Fruit fly (Drosophila melanogaster) whole organism, embryonic: ENCODE data around the gene CG7329.

ENCODE experiments used
- Aef1 ChIP-seq: fragments of 200-800 bp; sonication (Bioruptor generic); IDR thresholded peaks from 3 replicates; pipeline ENCODE4 v1.3.6; 2022; ENCODE audit warnings: missing biosample characterization, missing genetic modification characterization
- Atf6 ChIP-seq: fragments of 200-800 bp; sonication (Bioruptor generic); IDR thresholded peaks from 2 replicates; pipeline ENCODE4 v1.3.6; 2022; ENCODE audit warnings: missing biosample characterization, missing genetic modification characterization
- CG10543 ChIP-seq: fragments of 200-800 bp; sonication (Bioruptor generic); optimal IDR thresholded peaks from 3 replicates; lab custom pipeline; 2017; ENCODE audit warnings: missing biosample characterization, mild to moderate bottlenecking, missing genetic modification characterization, moderate library complexity
- CG12391 ChIP-seq: fragments of 200-800 bp; sonication (Bioruptor generic); optimal IDR thresholded peaks from 3 replicates; lab custom pipeline; 2018; ENCODE audit warnings: missing biosample characterization, mild to moderate bottlenecking, missing genetic modification characterization, moderate library complexity
- CG13123 ChIP-seq: fragments of 200-800 bp; sonication (Bioruptor generic); optimal IDR thresholded peaks from 2 replicates; lab custom pipeline; 2016; ENCODE audit warnings: missing biosample characterization, missing genetic modification characterization
- CG15514 ChIP-seq: fragments of 200-800 bp; sonication (Bioruptor generic); optimal IDR thresholded peaks from 3 replicates; lab custom pipeline; 2017; ENCODE audit warnings: missing biosample characterization, missing genetic modification characterization, mild to moderate bottlenecking, moderate library complexity, missing genetic modification reagents
- CG1602 ChIP-seq: fragments of 200-800 bp; sonication (Bioruptor generic); optimal IDR thresholded peaks from 3 replicates; lab custom pipeline; 2016; ENCODE audit warnings: missing biosample characterization, missing genetic modification characterization
- CG17385 ChIP-seq: fragments of 200-800 bp; sonication (Bioruptor generic); optimal IDR thresholded peaks from 3 replicates; lab custom pipeline; 2018; ENCODE audit warnings: missing biosample characterization, mild to moderate bottlenecking, missing genetic modification characterization
- CG17612 ChIP-seq: fragments of 200-800 bp; sonication (Bioruptor generic); IDR thresholded peaks from 2 replicates; pipeline ENCODE4 v1.3.6; 2022; ENCODE audit warnings: missing biosample characterization, missing genetic modification characterization
- CG18262 ChIP-seq: fragments of 200-800 bp; optimal IDR thresholded peaks from 3 replicates; lab custom pipeline; 2019; ENCODE audit warnings: missing biosample characterization, mild to moderate bottlenecking, missing genetic modification characterization, moderate library complexity
- CG2712 ChIP-seq: fragments of 200-800 bp; optimal IDR thresholded peaks from 3 replicates; lab custom pipeline; 2019; ENCODE audit warnings: missing biosample characterization, mild to moderate bottlenecking, missing genetic modification characterization, moderate library complexity
- CG32532 ChIP-seq: fragments of 200-800 bp; sonication (Bioruptor generic); IDR thresholded peaks from 2 replicates; pipeline ENCODE4 v1.3.6; 2022; ENCODE audit warnings: missing biosample characterization, missing genetic modification characterization
- CG4820 ChIP-seq: fragments of 200-800 bp; sonication (Bioruptor generic); optimal IDR thresholded peaks from 3 replicates; lab custom pipeline; 2016; ENCODE audit warnings: missing biosample characterization, missing genetic modification characterization
- CG5953 ChIP-seq: fragments of 200-800 bp; sonication (Bioruptor generic); IDR thresholded peaks from 2 replicates; pipeline ENCODE4 v1.3.6; 2022; ENCODE audit warnings: missing biosample characterization, missing genetic modification characterization
- CG6791 ChIP-seq: fragments of 200-800 bp; sonication (Bioruptor generic); IDR thresholded peaks from 3 replicates; pipeline ENCODE4 v1.3.6; 2022; ENCODE audit warnings: missing biosample characterization, missing genetic modification characterization; ENCODE audit not compliant: partially characterized antibody
- CG7928 ChIP-seq: fragments of 200-800 bp; sonication (Bioruptor generic); optimal IDR thresholded peaks from 2 replicates; lab custom pipeline; 2017; ENCODE audit warnings: missing biosample characterization, mild to moderate bottlenecking, missing genetic modification characterization
- CG9876 ChIP-seq: fragments of 200-800 bp; sonication (Bioruptor generic); optimal IDR thresholded peaks from 2 replicates; lab custom pipeline; 2016; ENCODE audit warnings: missing biosample characterization, missing genetic modification characterization
- CTCF ChIP-seq: fragments of 200-800 bp; sonication (Bioruptor generic); optimal IDR thresholded peaks from 2 replicates; lab custom pipeline; 2017; ENCODE audit warnings: missing biosample characterization, mild to moderate bottlenecking, missing genetic modification characterization, moderate library complexity
- CrebB ChIP-seq: fragments of 200-800 bp; sonication (Bioruptor generic); optimal IDR thresholded peaks from 3 replicates; lab custom pipeline; 2018; ENCODE audit warnings: missing biosample characterization, mild to moderate bottlenecking, missing genetic modification characterization
- D19B ChIP-seq: fragments of 200-800 bp; sonication (Bioruptor generic); optimal IDR thresholded peaks from 2 replicates; lab custom pipeline; 2017; ENCODE audit warnings: missing biosample characterization, mild to moderate bottlenecking, missing genetic modification characterization
- Dad ChIP-seq: fragments of 200-800 bp; sonication (Bioruptor generic); optimal IDR thresholded peaks from 3 replicates; lab custom pipeline; 2016; ENCODE audit warnings: missing biosample characterization, missing genetic modification characterization
- Hand ChIP-seq: fragments of 200-800 bp; sonication (Bioruptor generic); optimal IDR thresholded peaks from 2 replicates; lab custom pipeline; 2017; ENCODE audit warnings: mild to moderate bottlenecking, missing biosample characterization, missing genetic modification reagents, missing genetic modification characterization
- Hey ChIP-seq: fragments of 200-800 bp; sonication (Bioruptor generic); optimal IDR thresholded peaks from 3 replicates; lab custom pipeline; 2018; ENCODE audit warnings: missing biosample characterization, mild to moderate bottlenecking, missing genetic modification characterization
- HmgD ChIP-seq: fragments of 200-800 bp; sonication (Bioruptor generic); optimal IDR thresholded peaks from 3 replicates; lab custom pipeline; 2016; ENCODE audit warnings: missing biosample characterization, missing genetic modification characterization
- Med ChIP-seq: fragments of 200-800 bp; sonication (Bioruptor generic); peaks from one replicate; lab custom pipeline; 2016; ENCODE audit warnings: missing biosample characterization, missing genetic modification characterization, mild to moderate bottlenecking, inconsistent platforms, moderate library complexity
- Poxn ChIP-seq: fragments of 200-800 bp; sonication (Bioruptor generic); IDR thresholded peaks from 2 replicates; pipeline ENCODE4 v1.3.6; 2022; ENCODE audit warnings: missing biosample characterization, missing genetic modification characterization
- Stat92E ChIP-seq, 3 experiments: fragments of >200 bp in 2 of 3; fragments of 200-800 bp in 1 of 3; sonication (Bioruptor generic) in 1 of 3; optimal IDR thresholded peaks; 2 replicates each; lab custom pipeline; 2017 to 2019; ENCODE audit warnings: missing biosample characterization in 3 of 3, missing genetic modification characterization in 3 of 3, mild to moderate bottlenecking in 1 of 3, moderate library complexity in 1 of 3
- YL-1 ChIP-seq: fragments of 200-800 bp; sonication (Bioruptor generic); optimal IDR thresholded peaks from 3 replicates; lab custom pipeline; 2017; ENCODE audit warnings: missing biosample characterization, mild to moderate bottlenecking, missing genetic modification characterization
- aop ChIP-seq: fragments of 200-800 bp; sonication (Bioruptor generic); IDR thresholded peaks from 2 replicates; pipeline ENCODE4 v1.3.6; 2022; ENCODE audit warnings: missing biosample characterization, missing genetic modification characterization
- disco-r ChIP-seq: fragments of 200-800 bp; sonication (Bioruptor generic); optimal IDR thresholded peaks from 2 replicates; lab custom pipeline; 2016; ENCODE audit warnings: missing biosample characterization, missing genetic modification characterization
- esg ChIP-seq: fragments of 200-800 bp; sonication (Bioruptor generic); conservative IDR thresholded peaks from 2 replicates; pipeline ENCODE4 v1.3.6; 2022; ENCODE audit warnings: missing biosample characterization, missing genetic modification characterization
- fd3F ChIP-seq: fragments of 200-800 bp; sonication (Bioruptor generic); optimal IDR thresholded peaks from 2 replicates; lab custom pipeline; 2018; ENCODE audit warnings: missing biosample characterization, mild to moderate bottlenecking, missing genetic modification characterization, moderate library complexity
- gsb ChIP-seq: fragments of 200-800 bp; sonication (Bioruptor generic); IDR thresholded peaks from 2 replicates; pipeline ENCODE4 v1.3.6; 2022; ENCODE audit warnings: missing biosample characterization, missing genetic modification characterization
- her ChIP-seq: fragments of 200-800 bp; sonication (Bioruptor generic); optimal IDR thresholded peaks from 2 replicates; lab custom pipeline; 2016; ENCODE audit warnings: missing biosample characterization, missing genetic modification characterization
- maf-S ChIP-seq: fragments of 200-800 bp; sonication (Bioruptor generic); optimal IDR thresholded peaks from 2 replicates; lab custom pipeline; 2016; ENCODE audit warnings: missing biosample characterization, missing genetic modification characterization
- mam ChIP-seq: fragments of 200-800 bp; sonication (Bioruptor generic); optimal IDR thresholded peaks from 3 replicates; lab custom pipeline; 2016; ENCODE audit warnings: missing biosample characterization, missing genetic modification characterization
- nmo ChIP-seq: fragments of 200-800 bp; sonication (Bioruptor generic); optimal IDR thresholded peaks from 2 replicates; lab custom pipeline; 2018; ENCODE audit warnings: missing biosample characterization, mild to moderate bottlenecking, missing genetic modification characterization, moderate library complexity
- psq ChIP-seq: fragments of 200-800 bp; sonication (Bioruptor generic); optimal IDR thresholded peaks from 2 replicates; lab custom pipeline; 2017; ENCODE audit warnings: missing biosample characterization, missing genetic modification characterization
- repo ChIP-seq: fragments of 200-800 bp; sonication (Bioruptor generic); optimal IDR thresholded peaks from 2 replicates; lab custom pipeline; 2016; ENCODE audit warnings: missing biosample characterization, missing genetic modification characterization
- schlank ChIP-seq: fragments of 200-800 bp; sonication (Bioruptor generic); optimal IDR thresholded peaks from 2 replicates; lab custom pipeline; 2018; ENCODE audit warnings: missing biosample characterization, mild to moderate bottlenecking, missing genetic modification characterization
- scrt ChIP-seq: fragments of 200-800 bp; sonication (Bioruptor generic); optimal IDR thresholded peaks from 2 replicates; lab custom pipeline; 2018; ENCODE audit warnings: missing biosample characterization, mild to moderate bottlenecking, missing genetic modification characterization, moderate library complexity
- sd ChIP-seq: fragments of 200-800 bp; sonication (Bioruptor generic); optimal IDR thresholded peaks from 3 replicates; lab custom pipeline; 2018; ENCODE audit warnings: missing biosample characterization, mild to moderate bottlenecking, missing genetic modification characterization, moderate library complexity
- sens ChIP-seq: fragments of 200-800 bp; sonication (Bioruptor generic); peaks from one replicate; lab custom pipeline; 2016; ENCODE audit warnings: missing biosample characterization, missing genetic modification characterization
- sens-2 ChIP-seq: fragments of 200-800 bp; sonication (Bioruptor generic); IDR thresholded peaks from 2 replicates; pipeline ENCODE4 v1.3.6; 2022; ENCODE audit warnings: missing biosample characterization, missing genetic modification characterization
- shn ChIP-seq: fragments of 200-800 bp; sonication (Bioruptor generic); optimal IDR thresholded peaks from 3 replicates; lab custom pipeline; 2016; ENCODE audit warnings: missing biosample characterization, missing genetic modification characterization
- stc ChIP-seq: fragments of 200-800 bp; sonication (Bioruptor generic); IDR thresholded peaks from 2 replicates; pipeline ENCODE4 v1.3.6; 2022; ENCODE audit warnings: missing biosample characterization, missing genetic modification characterization
- tna ChIP-seq: fragments of 200-800 bp; sonication (Bioruptor generic); IDR thresholded peaks from 2 replicates; pipeline ENCODE4 v1.3.6; 2022; ENCODE audit warnings: missing biosample characterization, missing genetic modification characterization; ENCODE audit not compliant: partially characterized antibody
- trh ChIP-seq: fragments of 200-800 bp; sonication (Bioruptor generic); optimal IDR thresholded peaks from 2 replicates; lab custom pipeline; 2016; ENCODE audit warnings: missing biosample characterization, missing genetic modification characterization
- tup ChIP-seq: fragments of 200-800 bp; sonication (Bioruptor generic); optimal IDR thresholded peaks from 2 replicates; lab custom pipeline; 2016; ENCODE audit warnings: missing biosample characterization, mild to moderate bottlenecking, missing genetic modification characterization, moderate library complexity
- usp ChIP-seq: fragments of >200 bp; optimal IDR thresholded peaks from 2 replicates; lab custom pipeline; 2017; ENCODE audit warnings: missing biosample characterization, missing genetic modification characterization
- vvl ChIP-seq: fragments of 200-800 bp; sonication (Bioruptor generic); IDR thresholded peaks from 2 replicates; pipeline ENCODE4 v1.3.6; 2022; ENCODE audit warnings: missing biosample characterization, missing genetic modification characterization
- zfh1 ChIP-seq: fragments of 200-800 bp; sonication (Bioruptor generic); IDR thresholded peaks from 3 replicates; pipeline ENCODE4 v1.3.6; 2022; ENCODE audit warnings: missing biosample characterization, missing genetic modification characterization

The CG7329 gene

DNA sequence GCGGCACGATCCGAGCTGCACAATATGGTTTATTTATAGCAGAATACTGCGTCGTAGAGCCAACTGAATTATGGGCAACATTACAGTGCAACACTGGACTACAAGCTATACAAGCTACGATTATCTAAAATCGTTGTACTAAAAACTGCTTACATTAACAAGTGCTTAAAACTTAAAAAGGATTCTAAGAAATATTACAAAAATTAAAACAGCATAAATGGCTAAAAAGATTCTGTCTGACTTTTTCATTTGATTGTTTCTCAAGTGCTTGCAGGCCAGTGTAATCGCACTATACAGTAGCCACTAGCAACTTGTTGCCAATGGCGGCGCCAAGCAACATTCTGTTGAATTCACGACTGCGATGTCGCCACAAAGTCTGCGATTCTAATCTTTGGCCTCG, 21.5 kb downstream of the CG7329 start (continued):
- TF ChIP-seq CG17385 (GFP tag; lab: Kevin White, UChicago) (peak; percentile 57), CG2712 (tag; lab: Kevin White, UChicago) (peak; percentile 86), Stat92E (GFP tag; optimal IDR thresholded peaks at IDR 0.05; lab: Kevin White, UChicago) (peak in 1 of 3 experiments; percentile 28), CG10543 (GFP tag; lab: Kevin White, UChicago) (no peak), Med (GFP tag; lab: Kevin White, UChicago) (peak; percentile 94), usp (GFP tag; lab: Kevin White, UChicago) (no peak), gsb (GFP tag; lab: Robert Waterston, UW) (peak; percentile 65), CG7928 (GFP tag; lab: Kevin White, UChicago) (no peak), CG5953 (GFP tag; lab: Robert Waterston, UW) (peak; percentile 60), shn (GFP tag; lab: Kevin White, UChicago) (peak; percentile 44), mam (GFP tag; lab: Kevin White, UChicago) (peak; percentile 43), aop (GFP tag; lab: Robert Waterston, UW) (no peak; the same call in 1 of the 2 replicates), tup (GFP tag; lab: Kevin White, UChicago) (peak; percentile 15), stc (GFP tag; lab: Robert Waterston, UW) (peak; percentile 89), fd3F (GFP tag; lab: Kevin White, UChicago) (peak; percentile 21), CG1602 (GFP tag; lab: Kevin White, UChicago) (peak; percentile 68), nmo (GFP tag; lab: Kevin White, UChicago) (peak; percentile 80), CG18262 (tag; lab: Kevin White, UChicago) (peak; percentile 83), repo (peak; percentile 45), maf-S (GFP tag; lab: Kevin White, UChicago) (peak; percentile 46), Hand (GFP tag; lab: Kevin White, UChicago) (peak; percentile 5), disco-r (GFP tag; lab: Kevin White, UChicago) (peak; percentile 15), psq (GFP tag; lab: Kevin White, UChicago) (no peak), YL-1 (GFP tag; lab: Kevin White, UChicago) (no peak), CG32532 (peak; percentile 53; the same call in 1 of the 2 replicates), sens-2 (GFP tag; lab: Robert Waterston, UW) (no peak), zfh1 (GFP tag; lab: Robert Waterston, UW) (peak; percentile 86), CrebB (tag; lab: Kevin White, UChicago) (peak; percentile 24), CG6791 (GFP tag; lab: Robert Waterston, UW) (no peak), CG13123 (GFP tag; lab: Kevin White, UChicago) (peak; percentile 35), vvl (GFP tag; lab: Robert Waterston, UW) (peak; percentile 93), CG15514 (peak; percentile 14), tna (no peak), D19B (GFP tag; lab: Kevin White, UChicago) (no peak), scrt (peak; percentile 51), CG4820 (GFP tag; lab: Kevin White, UChicago) (peak; percentile 71), CG12391 (tag; lab: Kevin White, UChicago) (peak; percentile 81), esg (GFP tag; lab: Robert Waterston, UW) (peak; percentile 52), trh (GFP tag; lab: Kevin White, UChicago) (no peak), CTCF (GFP tag; lab: Kevin White, UChicago) (no peak), her (GFP tag; lab: Kevin White, UChicago) (peak; percentile 7), Poxn (GFP tag; lab: Robert Waterston, UW) (no peak), CG9876 (GFP tag; lab: Kevin White, UChicago) (no peak), CG17612 (GFP tag; lab: Robert Waterston, UW) (no peak), sd (no peak), Hey (no peak), Atf6 (GFP tag; lab: Robert Waterston, UW) (peak; percentile 76), sens (GFP tag; lab: Kevin White, UChicago) (peak; percentile 95), Aef1 (GFP tag; lab: Robert Waterston, UW) (peak; percentile 75; the same call in 2 of the 3 replicates), schlank (tag; lab: Kevin White, UChicago) (no peak), Dad (peak; percentile 26), HmgD (no peak)
